Fruit fly (Drosophila melanogaster) whole organism, embryonic: ENCODE results near the gene Spn38F.

Experiments
- CG10267 ChIP-seq: fragments of 200-800 bp; sonication (Bioruptor generic); optimal IDR thresholded peaks from 2 replicates; lab custom pipeline; 2018; ENCODE audit warnings: missing biosample characterization, mild to moderate bottlenecking, missing genetic modification characterization, moderate library complexity
- CG11696 ChIP-seq: fragments of 200-800 bp; sonication (Bioruptor generic); IDR thresholded peaks from 2 replicates; pipeline ENCODE4 v1.3.6; 2022; ENCODE audit warnings: missing biosample characterization, missing genetic modification characterization
- CG12769 ChIP-seq: fragments of 200-800 bp; sonication (Bioruptor generic); optimal IDR thresholded peaks from 2 replicates; lab custom pipeline; 2019; ENCODE audit warnings: missing biosample characterization, mild to moderate bottlenecking, missing genetic modification characterization, moderate library complexity
- CG17186 ChIP-seq: fragments of 200-800 bp; sonication (Bioruptor generic); optimal IDR thresholded peaks from 3 replicates; lab custom pipeline; 2017; ENCODE audit warnings: missing biosample characterization, missing genetic modification reagents, missing genetic modification characterization
- CG17912 ChIP-seq: fragments of 200-800 bp; sonication (Bioruptor generic); optimal IDR thresholded peaks from 2 replicates; lab custom pipeline; 2018; ENCODE audit warnings: missing biosample characterization, mild to moderate bottlenecking, missing genetic modification characterization
- CG30431 ChIP-seq: fragments of 200-800 bp; sonication (Bioruptor generic); optimal IDR thresholded peaks from 2 replicates; lab custom pipeline; 2017; ENCODE audit warnings: missing biosample characterization, missing genetic modification characterization
- CG33213 ChIP-seq: fragments of 200-800 bp; sonication (Bioruptor generic); optimal IDR thresholded peaks from 3 replicates; lab custom pipeline; 2016; ENCODE audit warnings: missing biosample characterization, missing genetic modification characterization
- CG4424 ChIP-seq: fragments of 200-800 bp; sonication (Bioruptor generic); optimal IDR thresholded peaks from 3 replicates; lab custom pipeline; 2016; ENCODE audit warnings: missing biosample characterization, missing genetic modification characterization
- CG4854 ChIP-seq: fragments of 200-800 bp; sonication (Bioruptor generic); optimal IDR thresholded peaks from 2 replicates; lab custom pipeline; 2016; ENCODE audit warnings: missing biosample characterization, missing genetic modification characterization, inconsistent platforms
- CG6683 ChIP-seq: fragments of 200-800 bp; sonication (Bioruptor generic); optimal IDR thresholded peaks from 2 replicates; lab custom pipeline; 2017; ENCODE audit warnings: missing biosample characterization, mild to moderate bottlenecking, missing genetic modification characterization, missing genetic modification reagents
- CG6791 ChIP-seq: fragments of 200-800 bp; sonication (Bioruptor generic); IDR thresholded peaks from 3 replicates; pipeline ENCODE4 v1.3.6; 2022; ENCODE audit warnings: missing biosample characterization, missing genetic modification characterization; ENCODE audit not compliant: partially characterized antibody
- CG7271 ChIP-seq: fragments of 200-800 bp; sonication (Bioruptor generic); optimal IDR thresholded peaks from 2 replicates; lab custom pipeline; 2018; ENCODE audit warnings: missing biosample characterization, mild to moderate bottlenecking, missing genetic modification characterization, moderate library complexity
- CG8765 ChIP-seq: fragments of 200-800 bp; sonication (Bioruptor generic); IDR thresholded peaks from 2 replicates; pipeline ENCODE4 v1.3.6; 2022; ENCODE audit warnings: missing biosample characterization, missing genetic modification characterization
- CG9932 ChIP-seq: fragments of 200-800 bp; sonication (Bioruptor generic); IDR thresholded peaks from 2 replicates; pipeline ENCODE4 v1.3.6; 2022; ENCODE audit warnings: missing biosample characterization, missing genetic modification characterization
- Camta ChIP-seq: fragments of 200-800 bp; sonication (Bioruptor generic); optimal IDR thresholded peaks from 2 replicates; lab custom pipeline; 2016; ENCODE audit warnings: missing biosample characterization, missing genetic modification characterization
- CoRest ChIP-seq: fragments of 200-800 bp; sonication (Bioruptor generic); optimal IDR thresholded peaks from 3 replicates; lab custom pipeline; 2018; ENCODE audit warnings: missing biosample characterization, mild to moderate bottlenecking, missing genetic modification characterization, moderate library complexity
- Dfd ChIP-seq, 2 experiments: fragments of >200 bp; optimal IDR thresholded peaks; 2 replicates each; lab custom pipeline; 2017; ENCODE audit warnings: missing biosample characterization in 2 of 2, missing genetic modification characterization in 2 of 2
- Dll ChIP-seq: fragments of 200-800 bp; sonication (Bioruptor generic); IDR thresholded peaks from 4 replicates; pipeline ENCODE4 v1.3.6; 2022; ENCODE audit warnings: missing biosample characterization, missing genetic modification characterization; ENCODE audit not compliant: partially characterized antibody
- Dp ChIP-seq: fragments of 200-800 bp; sonication (Bioruptor generic); optimal IDR thresholded peaks from 2 replicates; lab custom pipeline; 2018; ENCODE audit warnings: missing biosample characterization, mild to moderate bottlenecking, missing genetic modification characterization, moderate library complexity
- HLH54F ChIP-seq: fragments of 200-800 bp; sonication (Bioruptor generic); optimal IDR thresholded peaks from 3 replicates; lab custom pipeline; 2016; ENCODE audit warnings: missing biosample characterization, missing genetic modification characterization
- MESR4 ChIP-seq: fragments of 200-800 bp; sonication (Bioruptor generic); optimal IDR thresholded peaks from 2 replicates; lab custom pipeline; 2018; ENCODE audit warnings: missing biosample characterization, mild to moderate bottlenecking, missing genetic modification characterization, moderate library complexity
- MTF-1 ChIP-seq: fragments of 200-800 bp; sonication (Bioruptor generic); optimal IDR thresholded peaks from 2 replicates; lab custom pipeline; 2018; ENCODE audit warnings: missing biosample characterization, mild to moderate bottlenecking, missing genetic modification characterization, borderline replicate concordance
- Max ChIP-seq: fragments of 200-800 bp; sonication (Bioruptor generic); optimal IDR thresholded peaks from 2 replicates; lab custom pipeline; 2016; ENCODE audit warnings: missing biosample characterization, mild to moderate bottlenecking, missing genetic modification characterization
- NC2α ChIP-seq: fragments of 200-800 bp; sonication (Bioruptor generic); optimal IDR thresholded peaks from 2 replicates; lab custom pipeline; 2016; ENCODE audit warnings: missing biosample characterization, missing genetic modification characterization
- PHDP ChIP-seq: fragments of 200-800 bp; sonication (Bioruptor generic); optimal IDR thresholded peaks from 3 replicates; lab custom pipeline; 2018; ENCODE audit warnings: missing biosample characterization, mild to moderate bottlenecking, missing genetic modification characterization, moderate library complexity
- Ravus ChIP-seq: fragments of 200-800 bp; sonication (Bioruptor generic); IDR thresholded peaks from 2 replicates; pipeline ENCODE4 v1.3.6; 2022; ENCODE audit warnings: missing biosample characterization, missing genetic modification characterization
- Rfx ChIP-seq: fragments of 200-800 bp; sonication (Bioruptor generic); IDR thresholded peaks from 2 replicates; pipeline ENCODE4 v1.3.6; 2022; ENCODE audit warnings: missing biosample characterization, missing genetic modification characterization
- Side ChIP-seq: fragments of 200-800 bp; sonication (Bioruptor generic); optimal IDR thresholded peaks from 2 replicates; lab custom pipeline; 2016; ENCODE audit warnings: missing biosample characterization, missing genetic modification characterization
- TFAM ChIP-seq: fragments of 200-800 bp; sonication (Bioruptor generic); optimal IDR thresholded peaks from 2 replicates; lab custom pipeline; 2017; ENCODE audit warnings: missing biosample characterization, missing genetic modification characterization, inconsistent platforms
- Tbp ChIP-seq: fragments of >200 bp; optimal IDR thresholded peaks from 2 replicates; lab custom pipeline; 2018; ENCODE audit warnings: missing biosample characterization, missing genetic modification characterization
- ato ChIP-seq: fragments of 200-800 bp; sonication (Bioruptor generic); IDR thresholded peaks from 2 replicates; pipeline ENCODE4 v1.3.6; 2022; ENCODE audit warnings: missing biosample characterization, missing genetic modification characterization; ENCODE audit not compliant: partially characterized antibody
- dati ChIP-seq: fragments of 200-800 bp; sonication (Bioruptor generic); IDR thresholded peaks from 2 replicates; pipeline ENCODE4 v1.3.6; 2022; ENCODE audit warnings: missing biosample characterization, missing genetic modification characterization
- emc ChIP-seq: fragments of 200-800 bp; sonication (Bioruptor generic); optimal IDR thresholded peaks from 2 replicates; lab custom pipeline; 2016; ENCODE audit warnings: missing biosample characterization, missing genetic modification characterization
- fd3F ChIP-seq: fragments of 200-800 bp; sonication (Bioruptor generic); optimal IDR thresholded peaks from 2 replicates; lab custom pipeline; 2018; ENCODE audit warnings: missing biosample characterization, mild to moderate bottlenecking, missing genetic modification characterization, moderate library complexity
- gsb-n ChIP-seq: fragments of 200-800 bp; sonication (Bioruptor generic); optimal IDR thresholded peaks from 3 replicates; lab custom pipeline; 2018; ENCODE audit warnings: missing biosample characterization, mild to moderate bottlenecking, missing genetic modification characterization
- hkb ChIP-seq, 2 experiments: fragments of 200-800 bp in 1 of 2; fragments of >200 bp in 1 of 2; sonication (Bioruptor generic) in 1 of 2; IDR thresholded peaks in 1 of 2; optimal IDR thresholded peaks in 1 of 2; 2 replicates each; pipeline versions ENCODE4 v1.3.6 to Lab custom; 2017 to 2022; ENCODE audit warnings: missing biosample characterization in 1 of 2, missing genetic modification characterization in 1 of 2
- ind ChIP-seq: fragments of 200-800 bp; sonication (Bioruptor generic); optimal IDR thresholded peaks from 3 replicates; lab custom pipeline; 2016; ENCODE audit warnings: missing biosample characterization, missing genetic modification characterization
- nerfin-1 ChIP-seq: fragments of 200-800 bp; sonication (Bioruptor generic); optimal IDR thresholded peaks from 3 replicates; lab custom pipeline; 2019; ENCODE audit warnings: missing biosample characterization, mild to moderate bottlenecking, missing genetic modification characterization, moderate library complexity
- pnt ChIP-seq: fragments of 200-800 bp; sonication (Bioruptor generic); optimal IDR thresholded peaks from 3 replicates; lab custom pipeline; 2016; ENCODE audit warnings: missing biosample characterization, missing genetic modification characterization
- psq ChIP-seq: fragments of 200-800 bp; sonication (Bioruptor generic); optimal IDR thresholded peaks from 2 replicates; lab custom pipeline; 2017; ENCODE audit warnings: missing biosample characterization, missing genetic modification characterization
- repo ChIP-seq: fragments of 200-800 bp; sonication (Bioruptor generic); optimal IDR thresholded peaks from 2 replicates; lab custom pipeline; 2016; ENCODE audit warnings: missing biosample characterization, missing genetic modification characterization
- ro ChIP-seq: fragments of 200-800 bp; sonication (Bioruptor generic); IDR thresholded peaks from 2 replicates; pipeline ENCODE4 v1.3.6; 2022; ENCODE audit warnings: missing biosample characterization, missing genetic modification characterization
- schlank ChIP-seq: fragments of 200-800 bp; sonication (Bioruptor generic); optimal IDR thresholded peaks from 2 replicates; lab custom pipeline; 2018; ENCODE audit warnings: missing biosample characterization, mild to moderate bottlenecking, missing genetic modification characterization
- scrt ChIP-seq: fragments of 200-800 bp; sonication (Bioruptor generic); optimal IDR thresholded peaks from 2 replicates; lab custom pipeline; 2018; ENCODE audit warnings: missing biosample characterization, mild to moderate bottlenecking, missing genetic modification characterization, moderate library complexity
- slou ChIP-seq: fragments of 200-800 bp; sonication (Bioruptor generic); optimal IDR thresholded peaks from 3 replicates; lab custom pipeline; 2016; ENCODE audit warnings: missing biosample characterization, missing genetic modification characterization
- so ChIP-seq: fragments of 200-800 bp; sonication (Bioruptor generic); IDR thresholded peaks from 3 replicates; pipeline ENCODE4 v1.3.6; 2022; ENCODE audit warnings: missing biosample characterization, missing genetic modification characterization
- stwl ChIP-seq: fragments of 200-800 bp; sonication (Bioruptor generic); optimal IDR thresholded peaks from 3 replicates; lab custom pipeline; 2018; ENCODE audit warnings: missing biosample characterization, mild to moderate bottlenecking, missing genetic modification characterization, moderate library complexity
- tna ChIP-seq: fragments of 200-800 bp; sonication (Bioruptor generic); IDR thresholded peaks from 2 replicates; pipeline ENCODE4 v1.3.6; 2022; ENCODE audit warnings: missing biosample characterization, missing genetic modification characterization; ENCODE audit not compliant: partially characterized antibody
- zen2 ChIP-seq: fragments of 200-800 bp; sonication (Bioruptor generic); IDR thresholded peaks from 3 replicates; pipeline ENCODE4 v1.3.6; 2022; ENCODE audit warnings: missing biosample characterization, missing genetic modification characterization; ENCODE audit not compliant: partially characterized antibody

Gene Spn38F

DNA sequence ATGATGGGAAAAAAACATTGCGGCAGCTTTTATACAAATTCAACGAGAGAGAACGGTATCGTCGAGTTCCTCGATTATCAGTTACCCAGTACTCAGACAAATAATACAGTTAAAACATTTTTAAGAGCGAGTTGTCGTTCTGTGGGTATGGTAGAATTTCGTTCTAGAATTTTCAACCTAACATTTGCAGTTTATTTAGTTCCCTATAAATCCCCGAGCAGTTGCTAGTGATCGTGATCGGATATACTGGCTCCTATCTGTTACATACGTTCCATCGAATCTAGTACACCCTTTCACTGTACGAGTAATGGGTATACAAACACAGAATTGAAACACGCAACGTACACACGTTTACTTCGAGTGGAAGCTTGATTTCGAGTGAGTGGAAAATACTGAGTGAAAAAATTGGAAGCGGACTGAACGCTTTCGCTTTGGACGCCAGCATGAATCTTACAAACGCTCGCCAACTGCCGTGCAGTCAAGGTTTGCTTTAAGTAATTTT lies 27.0 kb upstream of the Spn38F start, which contains the start of gene CG9338 (continued):
- TF ChIP-seq Ravus (GFP tag; lab: Robert Waterston, UW) (peak; percentile 47; the same call in 1 of the 2 replicates), pnt (peak; percentile 77), ro (GFP tag; lab: Robert Waterston, UW) (no peak), scrt (peak; percentile 94), Camta (GFP tag; lab: Kevin White, UChicago) (peak; percentile 74), CG12769 (tag; lab: Kevin White, UChicago) (peak; percentile 76), CG11696 (GFP tag; lab: Robert Waterston, UW) (peak; percentile 82), CG8765 (GFP tag; lab: Robert Waterston, UW) (peak; percentile 49; the same call in 1 of the 2 replicates), gsb-n (tag; lab: Kevin White, UChicago) (peak; percentile 43), PHDP (tag; lab: Kevin White, UChicago) (peak; percentile 83), psq (GFP tag; lab: Kevin White, UChicago) (peak; percentile 39), emc (GFP tag; lab: Kevin White, UChicago) (peak; percentile 27), CG33213 (peak; percentile 70), Rfx (GFP tag; lab: Robert Waterston, UW) (peak; percentile 85), zen2 (GFP tag; lab: Robert Waterston, UW) (no peak), hkb (optimal IDR thresholded peaks at IDR 0.05; lab: Kevin White, UChicago) (no peak), hkb (GFP tag; IDR thresholded peaks at IDR 0.05; lab: Robert Waterston, UW) (peak; percentile 83), CoRest (tag; lab: Kevin White, UChicago) (peak; percentile 83), CG30431 (GFP tag; lab: Kevin White, UChicago) (peak; percentile 51), tna (GFP tag; lab: Robert Waterston, UW) (no peak), slou (GFP tag; lab: Kevin White, UChicago) (peak; percentile 47), CG6683 (peak; percentile 88), CG9932 (GFP tag; lab: Robert Waterston, UW) (peak; percentile 76), fd3F (peak; percentile 72), MESR4 (GFP tag; lab: Kevin White, UChicago) (no peak), CG10267 (tag; lab: Kevin White, UChicago) (peak; percentile 84), TFAM (GFP tag; lab: Kevin White, UChicago) (peak; percentile 68), CG17186 (GFP tag; lab: Kevin White, UChicago) (peak; percentile 62), nerfin-1 (tag; lab: Kevin White, UChicago) (peak; percentile 91), Dfd (GFP tag; optimal IDR thresholded peaks at IDR 0.05; lab: Kevin White, UChicago) (no peak), dati (peak; percentile 34; the same call in 1 of the 2 replicates), so (GFP tag; lab: Robert Waterston, UW) (peak; percentile 84), CG4424 (peak; percentile 95), Dp (GFP tag; lab: Kevin White, UChicago) (no peak), Max (peak; percentile 72), MTF-1 (GFP tag; lab: Kevin White, UChicago) (peak; percentile 36), ind (GFP tag; lab: Kevin White, UChicago) (peak; percentile 96), CG6791 (GFP tag; lab: Robert Waterston, UW) (no peak; the same call in 2 of the 3 replicates), schlank (tag; lab: Kevin White, UChicago) (peak; percentile 31), Side (GFP tag; lab: Kevin White, UChicago) (peak; percentile 79), HLH54F (peak; percentile 73), CG17912 (no peak), CG4854 (GFP tag; lab: Kevin White, UChicago) (peak; percentile 71), Tbp (GFP tag; lab: Kevin White, UChicago) (no peak), CG7271 (tag; lab: Kevin White, UChicago) (peak; percentile 51), Dll (GFP tag; lab: Robert Waterston, UW) (no peak), ato (GFP tag; lab: Robert Waterston, UW) (peak; percentile 54; the same call in 1 of the 2 replicates), NC2α (peak; percentile 41), repo (GFP tag; lab: Kevin White, UChicago) (peak; percentile 76), stwl (tag; lab: Kevin White, UChicago) (no peak)
